Fruit fly (Drosophila melanogaster): ENCODE measurements around the gene barc.

The barc gene

dm6 chr3L:21453623-21454022 is 20.7 kb upstream of the barc start:
- no peak for TF ChIP-seq fd96Ca (GFP tag; IDR thresholded peaks at IDR 0.05)
- TF ChIP-seq gl (tag; optimal IDR thresholded peaks at IDR 0.05) = peak; percentile 32
- peak; percentile 34 for TF ChIP-seq CG8301 (tag; optimal IDR thresholded peaks at IDR 0.05)
- peak; percentile 70 for TF ChIP-seq Pif1A (GFP tag; optimal IDR thresholded peaks at IDR 0.05)
- no peak for TF ChIP-seq EcR (GFP tag; optimal IDR thresholded peaks at IDR 0.05)
- TF ChIP-seq CG14655 (GFP tag; optimal IDR thresholded peaks at IDR 0.05) = peak; percentile 56
- peak; percentile 61 for TF ChIP-seq CG34367 (tag; optimal IDR thresholded peaks at IDR 0.05)
- TF ChIP-seq CG10348 (GFP tag; IDR thresholded peaks at IDR 0.05) = no peak
- no peak for TF ChIP-seq CG32121 (GFP tag; IDR thresholded peaks at IDR 0.05)
- 0 out of 3 replicates have a peak, but pooled peaks have one; percentile 23 for TF ChIP-seq CG4496 (GFP tag; IDR thresholded peaks at IDR 0.05)
- TF ChIP-seq rn (GFP tag; IDR thresholded peaks at IDR 0.05) = no peak
- TF ChIP-seq D1 (tag; optimal IDR thresholded peaks at IDR 0.05) = no peak
- peak; percentile 72 for TF ChIP-seq CG17806 (tag; optimal IDR thresholded peaks at IDR 0.05)
- TF ChIP-seq CG12605 (GFP tag; IDR thresholded peaks at IDR 0.05) = no peak
- no peak for TF ChIP-seq CG13204 (GFP tag; optimal IDR thresholded peaks at IDR 0.05)
- no peak for TF ChIP-seq Snoo (tag; optimal IDR thresholded peaks at IDR 0.05)
- peak; percentile 70 for TF ChIP-seq CG9948 (tag; optimal IDR thresholded peaks at IDR 0.05)
- TF ChIP-seq CG8159 (tag; optimal IDR thresholded peaks at IDR 0.05) = peak; percentile 71
- peak; percentile 65 for TF ChIP-seq CG15710 (tag; optimal IDR thresholded peaks at IDR 0.05)
- TF ChIP-seq Ets98B (GFP tag; IDR thresholded peaks at IDR 0.05) = no peak
- peak; percentile 57 for TF ChIP-seq Pif1B (GFP tag; optimal IDR thresholded peaks at IDR 0.05)

dm6 chr3L:21450486-21450885 is 17.6 kb upstream of the barc start:
- TF ChIP-seq rn (GFP tag; IDR thresholded peaks at IDR 0.05) (no peak), CG9948 (tag; optimal IDR thresholded peaks at IDR 0.05) (no peak), gl (tag; optimal IDR thresholded peaks at IDR 0.05) (no peak), CG32121 (GFP tag; IDR thresholded peaks at IDR 0.05) (no peak), Pif1A (GFP tag; optimal IDR thresholded peaks at IDR 0.05) (no peak), fd96Ca (GFP tag; IDR thresholded peaks at IDR 0.05) (no peak), CG14655 (GFP tag; optimal IDR thresholded peaks at IDR 0.05) (no peak), CG12605 (GFP tag; IDR thresholded peaks at IDR 0.05) (no peak), CG4496 (GFP tag; IDR thresholded peaks at IDR 0.05) (no peak), CG10348 (GFP tag; IDR thresholded peaks at IDR 0.05) (no peak), CG15710 (tag; optimal IDR thresholded peaks at IDR 0.05) (no peak), CG8301 (tag; optimal IDR thresholded peaks at IDR 0.05) (no peak), CG13204 (GFP tag; optimal IDR thresholded peaks at IDR 0.05) (no peak), D1 (tag; optimal IDR thresholded peaks at IDR 0.05) (no peak), Ets98B (GFP tag; IDR thresholded peaks at IDR 0.05) (no peak), EcR (GFP tag; optimal IDR thresholded peaks at IDR 0.05) (no peak), CG34367 (tag; optimal IDR thresholded peaks at IDR 0.05) (no peak), CG17806 (tag; optimal IDR thresholded peaks at IDR 0.05) (no peak), Pif1B (GFP tag; optimal IDR thresholded peaks at IDR 0.05) (no peak), Snoo (tag; optimal IDR thresholded peaks at IDR 0.05) (no peak)

- TF ChIP-seq CG10348 (GFP tag; IDR thresholded peaks at IDR 0.05) = no peak
- no peak for TF ChIP-seq CG34367 (tag; optimal IDR thresholded peaks at IDR 0.05)
- no peak for TF ChIP-seq CG13204 (GFP tag; optimal IDR thresholded peaks at IDR 0.05)
- no peak for TF ChIP-seq D1 (tag; optimal IDR thresholded peaks at IDR 0.05)
- no peak for TF ChIP-seq CG4496 (GFP tag; IDR thresholded peaks at IDR 0.05)
- no peak for TF ChIP-seq EcR (GFP tag; optimal IDR thresholded peaks at IDR 0.05)
- no peak for TF ChIP-seq CG8159 (tag; optimal IDR thresholded peaks at IDR 0.05)
- no peak for TF ChIP-seq Pif1A (GFP tag; optimal IDR thresholded peaks at IDR 0.05)
- no peak for TF ChIP-seq CG12605 (GFP tag; IDR thresholded peaks at IDR 0.05)
- no peak for TF ChIP-seq Ets98B (GFP tag; IDR thresholded peaks at IDR 0.05)
- no peak for TF ChIP-seq CG15710 (tag; optimal IDR thresholded peaks at IDR 0.05)
- TF ChIP-seq gl (tag; optimal IDR thresholded peaks at IDR 0.05) = no peak
- TF ChIP-seq CG14655 (GFP tag; optimal IDR thresholded peaks at IDR 0.05) = no peak
- TF ChIP-seq CG8301 (tag; optimal IDR thresholded peaks at IDR 0.05) = no peak
- TF ChIP-seq CG32121 (GFP tag; IDR thresholded peaks at IDR 0.05) = no peak
- TF ChIP-seq Pif1B (GFP tag; optimal IDR thresholded peaks at IDR 0.05) = no peak
- no peak for TF ChIP-seq CG9948 (tag; optimal IDR thresholded peaks at IDR 0.05)
These were observed 16.4 kb upstream of the barc start for dm6 chr3L:21449336-21449735.

- TF ChIP-seq CG12605 (GFP tag; IDR thresholded peaks at IDR 0.05) (no peak), EcR (GFP tag; optimal IDR thresholded peaks at IDR 0.05) (no peak), CG14655 (GFP tag; optimal IDR thresholded peaks at IDR 0.05) (no peak), CG8301 (tag; optimal IDR thresholded peaks at IDR 0.05) (no peak), CG9948 (tag; optimal IDR thresholded peaks at IDR 0.05) (no peak), D1 (tag; optimal IDR thresholded peaks at IDR 0.05) (no peak), CG32121 (GFP tag; IDR thresholded peaks at IDR 0.05) (no peak), CG17806 (tag; optimal IDR thresholded peaks at IDR 0.05) (no peak), CG15710 (tag; optimal IDR thresholded peaks at IDR 0.05) (no peak), Snoo (tag; optimal IDR thresholded peaks at IDR 0.05) (no peak), fd96Ca (GFP tag; IDR thresholded peaks at IDR 0.05) (no peak), CG4496 (GFP tag; IDR thresholded peaks at IDR 0.05) (no peak; the same call in 2 of the 3 replicates), CG8159 (tag; optimal IDR thresholded peaks at IDR 0.05) (no peak), rn (GFP tag; IDR thresholded peaks at IDR 0.05) (no peak)
These were observed 12.8 kb upstream of the barc start, which contains the start of gene Syx7 for dm6 chr3L:21445704-21446103. TSS of gene Syx7 (plus strand) at chr3L:21445834.

- no peak for TF ChIP-seq gl (tag; optimal IDR thresholded peaks at IDR 0.05)
- no peak for TF ChIP-seq CG32121 (GFP tag; IDR thresholded peaks at IDR 0.05)
- no peak for TF ChIP-seq Pif1B (GFP tag; optimal IDR thresholded peaks at IDR 0.05)
- no peak for TF ChIP-seq CG8301 (tag; optimal IDR thresholded peaks at IDR 0.05)
- TF ChIP-seq CG14655 (GFP tag; optimal IDR thresholded peaks at IDR 0.05) = no peak
- TF ChIP-seq Snoo (tag; optimal IDR thresholded peaks at IDR 0.05) = no peak
- TF ChIP-seq CG13204 (GFP tag; optimal IDR thresholded peaks at IDR 0.05) = no peak
- no peak for TF ChIP-seq Ets98B (GFP tag; IDR thresholded peaks at IDR 0.05)
- TF ChIP-seq EcR (GFP tag; optimal IDR thresholded peaks at IDR 0.05) = no peak
- no peak for TF ChIP-seq CG10348 (GFP tag; IDR thresholded peaks at IDR 0.05)
- TF ChIP-seq CG15710 (tag; optimal IDR thresholded peaks at IDR 0.05) = no peak
- no peak for TF ChIP-seq rn (GFP tag; IDR thresholded peaks at IDR 0.05)
- no peak for TF ChIP-seq D1 (tag; optimal IDR thresholded peaks at IDR 0.05)
- no peak for TF ChIP-seq CG4496 (GFP tag; IDR thresholded peaks at IDR 0.05)
- no peak for TF ChIP-seq CG34367 (tag; optimal IDR thresholded peaks at IDR 0.05)
- no peak for TF ChIP-seq fd96Ca (GFP tag; IDR thresholded peaks at IDR 0.05)
- no peak for TF ChIP-seq CG12605 (GFP tag; IDR thresholded peaks at IDR 0.05)
- TF ChIP-seq CG9948 (tag; optimal IDR thresholded peaks at IDR 0.05) = no peak
- TF ChIP-seq CG17806 (tag; optimal IDR thresholded peaks at IDR 0.05) = no peak
These were observed 11.8 kb upstream of the barc start, which contains the start of gene Alp1 for dm6 chr3L:21444719-21445118. TSS of gene Alp1 (minus strand) at chr3L:21444819.
